Worm (Caenorhabditis elegans) whole organism, mixed stage, embryonic: ENCODE data around the gene ifbp-1.

Experiments
- M03D4.4 ChIP-seq: sonication (generic microtip); optimal IDR thresholded peaks from 2 replicates; lab custom pipeline; 2017; ENCODE audit warnings: mild to moderate bottlenecking, missing genetic modification characterization, missing compliant biosample characterization
- bed-3 ChIP-seq: fragments of 200-800 bp; sonication (Bioruptor generic); optimal IDR thresholded peaks from 3 replicates; lab custom pipeline; 2018; ENCODE audit warnings: mild to moderate bottlenecking, missing genetic modification characterization, moderate library complexity, missing compliant biosample characterization
- ceh-39 ChIP-seq: fragments of 150-350 bp; optimal IDR thresholded peaks from 2 replicates; lab custom pipeline; 2014; ENCODE audit warnings: missing biosample characterization, missing genetic modification characterization
- ceh-43 ChIP-seq: fragments of 200-800 bp; sonication (Bioruptor generic); optimal IDR thresholded peaks from 2 replicates; lab custom pipeline; 2018; ENCODE audit warnings: mild to moderate bottlenecking, missing genetic modification characterization, moderate library complexity, missing compliant biosample characterization
- ceh-83 ChIP-seq: fragments of 200-800 bp; sonication (Bioruptor generic); optimal IDR thresholded peaks from 2 replicates; lab custom pipeline; 2018; ENCODE audit warnings: mild to moderate bottlenecking, missing genetic modification characterization, missing compliant biosample characterization
- ces-1 ChIP-seq: fragments of 150-350 bp; optimal IDR thresholded peaks from 2 replicates; lab custom pipeline; 2014; ENCODE audit warnings: missing biosample characterization, missing genetic modification reagents, missing genetic modification characterization
- cnd-1 ChIP-seq: fragments of 200-800 bp; sonication (Bioruptor generic); optimal IDR thresholded peaks from 2 replicates; lab custom pipeline; 2018; ENCODE audit warnings: mild to moderate bottlenecking, missing genetic modification characterization, missing compliant biosample characterization
- elt-1 ChIP-seq: sonication (generic microtip); optimal IDR thresholded peaks from 2 replicates; lab custom pipeline; 2017; ENCODE audit warnings: missing genetic modification characterization, mild to moderate bottlenecking, missing compliant biosample characterization, antibody characterized with exemption, moderate library complexity, borderline replicate concordance; ENCODE audit not compliant: insufficient read depth
- elt-3 ChIP-seq: fragments of 150-350 bp; optimal IDR thresholded peaks from 2 replicates; lab custom pipeline; 2014; ENCODE audit warnings: missing biosample characterization, missing genetic modification characterization
- flh-1 ChIP-seq: fragments of 200-800 bp; sonication (Bioruptor generic); optimal IDR thresholded peaks from 2 replicates; lab custom pipeline; 2018; ENCODE audit warnings: mild to moderate bottlenecking, missing genetic modification characterization, moderate library complexity, missing compliant biosample characterization
- hlh-1 ChIP-seq: fragments of 150-350 bp; optimal IDR thresholded peaks from 2 replicates; lab custom pipeline; 2014; ENCODE audit warnings: missing biosample characterization, missing genetic modification reagents, missing genetic modification characterization
- lin-13 ChIP-seq: fragments of 150-350 bp; optimal IDR thresholded peaks from 2 replicates; lab custom pipeline; 2014; ENCODE audit warnings: missing biosample characterization, missing genetic modification characterization
- lin-32 ChIP-seq: fragments of 200-800 bp; sonication (Bioruptor generic); optimal IDR thresholded peaks from 2 replicates; lab custom pipeline; 2018; ENCODE audit warnings: mild to moderate bottlenecking, missing genetic modification characterization, missing compliant biosample characterization
- mab-5 ChIP-seq: fragments of 150-350 bp; optimal IDR thresholded peaks from 2 replicates; lab custom pipeline; 2014; ENCODE audit warnings: missing biosample characterization, missing genetic modification characterization
- mep-1 ChIP-seq: fragments of 150-350 bp; optimal IDR thresholded peaks from 2 replicates; lab custom pipeline; 2017; ENCODE audit warnings: missing biosample characterization, missing genetic modification reagents, missing genetic modification characterization, inconsistent platforms
- mls-2 ChIP-seq: sonication (generic microtip); optimal IDR thresholded peaks from 2 replicates; lab custom pipeline; 2016; ENCODE audit warnings: mild to moderate bottlenecking, missing genetic modification characterization, moderate library complexity, missing compliant biosample characterization
- nhr-12 ChIP-seq: fragments of 150-350 bp; optimal IDR thresholded peaks from 2 replicates; lab custom pipeline; 2014; ENCODE audit warnings: missing biosample characterization, missing genetic modification characterization
- nhr-2 ChIP-seq: fragments of 150-350 bp; optimal IDR thresholded peaks from 2 replicates; lab custom pipeline; 2014; ENCODE audit warnings: missing biosample characterization, missing genetic modification characterization
- nhr-237 ChIP-seq: fragments of 150-350 bp; optimal IDR thresholded peaks from 2 replicates; lab custom pipeline; 2014; ENCODE audit warnings: missing biosample characterization, missing genetic modification characterization
- nhr-28 ChIP-seq: fragments of 150-350 bp; optimal IDR thresholded peaks from 2 replicates; lab custom pipeline; 2014; ENCODE audit warnings: missing biosample characterization, missing genetic modification characterization
- nhr-76 ChIP-seq: sonication (generic microtip); optimal IDR thresholded peaks from 2 replicates; lab custom pipeline; 2017; ENCODE audit warnings: missing biosample characterization, missing genetic modification characterization
- pha-4 ChIP-seq: fragments of 150-350 bp; optimal IDR thresholded peaks from 2 replicates; lab custom pipeline; 2018; ENCODE audit warnings: missing biosample characterization, missing genetic modification reagents, missing genetic modification characterization
- sem-2 ChIP-seq: fragments of 200-800 bp; sonication (Bioruptor generic); optimal IDR thresholded peaks from 2 replicates; lab custom pipeline; 2018; ENCODE audit warnings: mild to moderate bottlenecking, missing genetic modification characterization, missing compliant biosample characterization
- snpc-4 ChIP-seq: fragments of 150-350 bp; optimal IDR thresholded peaks from 2 replicates; lab custom pipeline; 2014; ENCODE audit warnings: missing biosample characterization, missing genetic modification characterization
- sptf-1 ChIP-seq: sonication (generic microtip); optimal IDR thresholded peaks from 2 replicates; lab custom pipeline; 2017; ENCODE audit warnings: mild to moderate bottlenecking, missing genetic modification characterization, moderate library complexity, missing compliant biosample characterization
- tbx-8 ChIP-seq: fragments of 200-800 bp; sonication (Bioruptor generic); optimal IDR thresholded peaks from 2 replicates; lab custom pipeline; 2018; ENCODE audit warnings: mild to moderate bottlenecking, missing genetic modification characterization, moderate library complexity, missing compliant biosample characterization
- unc-120 ChIP-seq: sonication (generic microtip); optimal IDR thresholded peaks from 2 replicates; lab custom pipeline; 2017; ENCODE audit warnings: missing genetic modification characterization, missing compliant biosample characterization; ENCODE audit not compliant: poor library complexity, severe bottlenecking
- unc-39 ChIP-seq: fragments of 150-350 bp; optimal IDR thresholded peaks from 2 replicates; lab custom pipeline; 2014; ENCODE audit warnings: missing biosample characterization, missing genetic modification characterization
- unc-62 ChIP-seq: fragments of 150-350 bp; optimal IDR thresholded peaks from 2 replicates; lab custom pipeline; 2014; ENCODE audit warnings: missing biosample characterization, missing genetic modification reagents, missing genetic modification characterization
- zip-8 ChIP-seq: fragments of 150-350 bp; optimal IDR thresholded peaks from 2 replicates; lab custom pipeline; 2014; ENCODE audit warnings: missing biosample characterization, missing genetic modification characterization
- ztf-11 ChIP-seq: fragments of 150-350 bp; optimal IDR thresholded peaks from 2 replicates; lab custom pipeline; 2014; ENCODE audit warnings: missing biosample characterization, missing genetic modification characterization

The ifbp-1 gene

ce11 chrV:13345867-13346328 lies 34.2 kb downstream of the ifbp-1 start, which contains the start of gene twk-43:
Gene twk-43, plus strand, starts transcription at chrV:13346278.
- TF ChIP-seq ztf-11: no peak
- TF ChIP-seq unc-62: peak; percentile 82
- peak; percentile 71 for TF ChIP-seq mab-5 (tag; lab: Kevin White, UChicago)

- TF ChIP-seq mls-2 (tag; lab: Kevin White, UChicago): no peak
- TF ChIP-seq ceh-39 (tag; lab: Kevin White, UChicago): no peak
- no peak for TF ChIP-seq unc-39 (tag; lab: Kevin White, UChicago)
- no peak for TF ChIP-seq sptf-1 (tag; lab: Kevin White, UChicago)
- TF ChIP-seq flh-1 (GFP tag; lab: Kevin White, UChicago): no peak
These were observed 37.8 kb downstream of the ifbp-1 start for ce11 chrV:13342235-13342634.

- no peak for TF ChIP-seq hlh-1 (tag; lab: Kevin White, UChicago)
- TF ChIP-seq pha-4 (tag; lab: Kevin White, UChicago): no peak
- no peak for TF ChIP-seq nhr-12
- no peak for TF ChIP-seq nhr-28 (tag; lab: Kevin White, UChicago)
- no peak for TF ChIP-seq flh-1 (GFP tag; lab: Kevin White, UChicago)
- TF ChIP-seq elt-1: no peak
- no peak for TF ChIP-seq mep-1 (tag; lab: Kevin White, UChicago)
- TF ChIP-seq elt-3 (tag; lab: Kevin White, UChicago): no peak
- no peak for TF ChIP-seq ceh-43
- TF ChIP-seq cnd-1: no peak
- TF ChIP-seq ceh-83 (GFP tag; lab: Kevin White, UChicago): no peak
- TF ChIP-seq zip-8: no peak
- no peak for TF ChIP-seq ztf-11
These were observed 40.3 kb downstream of the ifbp-1 start, which contains the start of the genes str-4 and lgc-48 for ce11 chrV:13339633-13340290. Gene str-4, minus strand, starts transcription at chrV:13339733. Gene lgc-48, plus strand, starts transcription at chrV:13340240.

- TF ChIP-seq lin-13 (tag; lab: Kevin White, UChicago): no peak
- no peak for TF ChIP-seq ceh-83 (GFP tag; lab: Kevin White, UChicago)
- no peak for TF ChIP-seq M03D4.4 (tag; lab: Kevin White, UChicago)
- no peak for TF ChIP-seq flh-1 (GFP tag; lab: Kevin White, UChicago)
- TF ChIP-seq mls-2 (tag; lab: Kevin White, UChicago): no peak
- TF ChIP-seq hlh-1 (tag; lab: Kevin White, UChicago): no peak
- no peak for TF ChIP-seq nhr-2
- TF ChIP-seq elt-3 (tag; lab: Kevin White, UChicago): no peak
- no peak for TF ChIP-seq nhr-28 (tag; lab: Kevin White, UChicago)
- TF ChIP-seq elt-1: no peak
- TF ChIP-seq nhr-76 (tag; lab: Kevin White, UChicago): no peak
- no peak for TF ChIP-seq snpc-4
These were observed 42.0 kb downstream of the ifbp-1 start for ce11 chrV:13338037-13338436.

- TF ChIP-seq elt-1 (peak; percentile 9), ces-1 (GFP tag; lab: Kevin White, UChicago) (no peak), nhr-237 (tag; lab: Kevin White, UChicago) (no peak), cnd-1 (no peak)
- TF ChIP-seq, all 35 proteins: peak for 1
These were observed 44.1 kb downstream of the ifbp-1 start, which contains the start of gene C50B6.9 for ce11 chrV:13335883-13336419. Gene C50B6.9, plus strand, starts transcription at chrV:13336369.

ce11 chrV:13334447-13334846 lies 45.6 kb downstream of the ifbp-1 start:
- no peak for TF ChIP-seq hlh-1 (tag; lab: Kevin White, UChicago)
- no peak for TF ChIP-seq sem-2 (GFP tag; lab: Kevin White, UChicago)
- TF ChIP-seq nhr-28 (tag; lab: Kevin White, UChicago): no peak
- TF ChIP-seq M03D4.4 (tag; lab: Kevin White, UChicago): no peak
- no peak for TF ChIP-seq nhr-2
- no peak for TF ChIP-seq nhr-237 (tag; lab: Kevin White, UChicago)
- TF ChIP-seq snpc-4: no peak
- no peak for TF ChIP-seq bed-3 (GFP tag; lab: Kevin White, UChicago)
- no peak for TF ChIP-seq cnd-1
- TF ChIP-seq tbx-8 (GFP tag; lab: Kevin White, UChicago): no peak
- TF ChIP-seq pha-4 (tag; lab: Kevin White, UChicago): no peak
- no peak for TF ChIP-seq zip-8
- no peak for TF ChIP-seq lin-32
- no peak for TF ChIP-seq unc-120
